Worm (Caenorhabditis elegans) whole organism, L3 larva: ENCODE results near the gene K02D3.2.

Experiments
- R02D3.7 ChIP-seq: fragments of 150-350 bp; optimal IDR thresholded peaks from 2 replicates; lab custom pipeline; 2014; ENCODE audit warnings: missing biosample characterization, missing genetic modification characterization
- aly-2 ChIP-seq: fragments of 150-350 bp; optimal IDR thresholded peaks from 2 replicates; lab custom pipeline; 2014; ENCODE audit warnings: missing biosample characterization, missing genetic modification characterization
- ceh-16 ChIP-seq: sonication (generic microtip); optimal IDR thresholded peaks from 2 replicates; lab custom pipeline; 2017; ENCODE audit warnings: missing biosample characterization, missing genetic modification characterization
- ceh-28 ChIP-seq: fragments of 150-350 bp; optimal IDR thresholded peaks from 2 replicates; lab custom pipeline; 2014; ENCODE audit warnings: missing biosample characterization, missing genetic modification reagents, missing genetic modification characterization
- ceh-82 ChIP-seq: fragments of 150-350 bp; optimal IDR thresholded peaks from 2 replicates; lab custom pipeline; 2014; ENCODE audit warnings: missing biosample characterization, missing genetic modification characterization
- ceh-9 ChIP-seq: sonication (generic microtip); optimal IDR thresholded peaks from 2 replicates; lab custom pipeline; 2018; ENCODE audit warnings: missing biosample characterization, missing genetic modification characterization
- daf-12 ChIP-seq: fragments of 150-350 bp; optimal IDR thresholded peaks from 2 replicates; lab custom pipeline; 2014; ENCODE audit warnings: missing biosample characterization, missing genetic modification reagents, missing genetic modification characterization
- fkh-10 ChIP-seq: sonication (generic microtip); optimal IDR thresholded peaks from 2 replicates; lab custom pipeline; 2017; ENCODE audit warnings: missing biosample characterization, missing genetic modification reagents, missing genetic modification characterization
- fos-1 ChIP-seq: fragments of 150-350 bp; optimal IDR thresholded peaks from 2 replicates; lab custom pipeline; 2014; ENCODE audit warnings: missing biosample characterization, missing genetic modification characterization
- hmg-11 ChIP-seq: sonication (generic microtip); optimal IDR thresholded peaks from 2 replicates; lab custom pipeline; 2016; ENCODE audit warnings: missing genetic modification characterization, missing compliant biosample characterization
- lsy-12 ChIP-seq: sonication (generic microtip); optimal IDR thresholded peaks from 2 replicates; lab custom pipeline; 2016; ENCODE audit warnings: mild to moderate bottlenecking, missing genetic modification characterization, missing compliant biosample characterization
- mml-1 ChIP-seq: fragments of 150-350 bp; sonication (generic microtip); optimal IDR thresholded peaks from 3 replicates; lab custom pipeline; 2014; ENCODE audit warnings: missing biosample characterization, missing genetic modification characterization
- nfya-1 ChIP-seq: sonication (generic microtip); optimal IDR thresholded peaks from 2 replicates; lab custom pipeline; 2017; ENCODE audit warnings: missing genetic modification characterization, mild to moderate bottlenecking, missing compliant biosample characterization, antibody characterized with exemption, moderate library complexity; ENCODE audit not compliant: insufficient read depth
- nhr-11 ChIP-seq: fragments of 150-350 bp; optimal IDR thresholded peaks from 2 replicates; lab custom pipeline; 2014; ENCODE audit warnings: missing biosample characterization, missing genetic modification characterization
- nhr-12 ChIP-seq: fragments of 150-350 bp; optimal IDR thresholded peaks from 2 replicates; lab custom pipeline; 2014; ENCODE audit warnings: missing biosample characterization, missing genetic modification characterization
- nhr-23 ChIP-seq: fragments of 150-350 bp; optimal IDR thresholded peaks from 2 replicates; lab custom pipeline; 2014; ENCODE audit warnings: missing biosample characterization, missing genetic modification reagents, missing genetic modification characterization
- nhr-237 ChIP-seq: fragments of 150-350 bp; optimal IDR thresholded peaks from 2 replicates; lab custom pipeline; 2014; ENCODE audit warnings: missing biosample characterization, missing genetic modification characterization
- nhr-25 ChIP-seq: sonication (generic microtip); optimal IDR thresholded peaks from 2 replicates; lab custom pipeline; 2017; ENCODE audit warnings: missing biosample characterization, missing genetic modification characterization
- nhr-28 ChIP-seq: fragments of 150-350 bp; optimal IDR thresholded peaks from 2 replicates; lab custom pipeline; 2014; ENCODE audit warnings: missing biosample characterization, missing genetic modification characterization
- nhr-43 ChIP-seq: sonication (generic microtip); optimal IDR thresholded peaks from 2 replicates; lab custom pipeline; 2016; ENCODE audit warnings: mild to moderate bottlenecking, missing genetic modification characterization, missing compliant biosample characterization; ENCODE audit not compliant: poor library complexity, severe bottlenecking
- pqm-1 ChIP-seq: fragments of 150-350 bp; optimal IDR thresholded peaks from 2 replicates; lab custom pipeline; 2017; ENCODE audit warnings: missing biosample characterization, missing genetic modification characterization, inconsistent platforms
- skn-1 ChIP-seq: fragments of 150-350 bp; optimal IDR thresholded peaks from 2 replicates; lab custom pipeline; 2014; ENCODE audit warnings: missing biosample characterization, missing genetic modification characterization
- snpc-4 ChIP-seq: fragments of 150-350 bp; optimal IDR thresholded peaks from 2 replicates; lab custom pipeline; 2014; ENCODE audit warnings: missing biosample characterization, missing genetic modification characterization
- unc-39 ChIP-seq: sonication (generic microtip); optimal IDR thresholded peaks from 4 replicates; lab custom pipeline; 2017; ENCODE audit warnings: missing biosample characterization, missing genetic modification characterization
- zag-1 ChIP-seq: fragments of 150-350 bp; optimal IDR thresholded peaks from 2 replicates; lab custom pipeline; 2014; ENCODE audit warnings: missing biosample characterization, missing genetic modification characterization

Gene K02D3.2

DNA sequence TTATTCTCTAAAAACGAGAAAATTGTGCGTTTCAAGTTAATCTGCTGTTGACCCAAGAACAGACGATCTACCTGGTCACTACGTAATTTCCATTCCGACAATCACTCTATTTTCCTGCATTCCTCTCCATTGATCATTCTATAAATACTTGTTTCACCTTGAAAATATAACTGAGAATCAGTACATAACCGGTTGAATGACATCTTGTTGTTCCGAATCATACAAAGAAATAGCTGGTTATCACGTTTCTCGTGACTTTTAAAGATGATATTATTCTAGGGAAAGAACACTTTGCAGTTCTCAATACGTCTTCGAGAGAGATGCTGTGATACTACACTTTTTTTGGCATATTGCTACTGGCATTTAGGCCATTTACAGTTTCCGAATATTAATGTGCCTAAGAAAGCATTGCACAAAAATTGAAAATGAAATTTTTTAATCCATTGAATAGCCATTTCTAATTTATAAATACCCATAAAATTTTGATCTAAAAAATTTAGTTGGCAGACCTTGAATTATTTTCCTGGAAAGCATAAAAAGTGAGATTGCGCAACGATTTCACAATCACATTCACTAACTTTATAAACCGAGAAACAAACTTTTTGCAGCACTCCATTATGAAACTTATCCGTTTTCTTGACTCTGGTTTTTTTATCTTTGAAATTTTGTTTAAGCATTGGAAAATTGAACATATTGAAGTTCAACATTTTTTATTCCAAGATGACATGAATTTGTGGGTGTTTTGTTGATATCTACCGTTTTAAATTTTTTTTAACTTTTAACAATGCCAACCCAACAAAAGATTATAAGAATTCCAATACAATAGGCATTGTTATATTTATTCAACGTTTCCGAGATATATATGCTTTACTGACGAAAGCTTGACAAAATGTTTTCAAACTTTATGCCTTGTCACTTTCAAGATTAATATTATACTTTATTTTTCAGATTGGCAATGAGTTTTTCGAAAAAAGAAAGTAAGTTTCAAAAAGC, 47.9 kb downstream of the K02D3.2 start, which contains the start of gene C04A11.5:
Gene C04A11.5 (plus strand): TSS at position 943 of the 993 bp plus-strand sequence.
- TF ChIP-seq nhr-43 (tag; lab: Kevin White, UChicago): peak; percentile 53
- no peak for TF ChIP-seq mml-1 (tag; lab: Kevin White, UChicago)
- TF ChIP-seq skn-1: no peak
- no peak for TF ChIP-seq snpc-4 (tag; lab: Kevin White, UChicago)
- peak; percentile 70 for TF ChIP-seq nhr-23 (tag; lab: Kevin White, UChicago)
- no peak for TF ChIP-seq zag-1 (tag; lab: Kevin White, UChicago)
- TF ChIP-seq daf-12 (tag; lab: Kevin White, UChicago): no peak
- no peak for TF ChIP-seq hmg-11
- TF ChIP-seq nhr-25 (tag; lab: Kevin White, UChicago): peak; percentile 47
- TF ChIP-seq fos-1 (tag; lab: Kevin White, UChicago): no peak

- TF ChIP-seq hmg-11 (no peak), ceh-9 (tag; lab: Kevin White, UChicago) (no peak), nhr-25 (tag; lab: Kevin White, UChicago) (no peak), lsy-12 (tag; lab: Kevin White, UChicago) (no peak), ceh-28 (tag; lab: Kevin White, UChicago) (no peak), fkh-10 (no peak), nhr-11 (no peak), nhr-28 (tag; lab: Kevin White, UChicago) (no peak), ceh-16 (tag; lab: Kevin White, UChicago) (no peak), nhr-237 (tag; lab: Kevin White, UChicago) (no peak), nhr-12 (tag; lab: Kevin White, UChicago) (no peak), unc-39 (no peak), nfya-1 (no peak), R02D3.7 (tag; lab: Kevin White, UChicago) (no peak), aly-2 (tag; lab: Kevin White, UChicago) (no peak), ceh-82 (no peak), pqm-1 (tag; lab: Kevin White, UChicago) (no peak)
Measured at ce11 chrX:13660206-13660605, 51.6 kb downstream of the K02D3.2 start, which contains the start of gene C04A11.1. C04A11.1 (plus strand) TSS chrX:13660506.
